Worm (Caenorhabditis elegans): ENCODE results near the gene sfxn-5.

DNA sequence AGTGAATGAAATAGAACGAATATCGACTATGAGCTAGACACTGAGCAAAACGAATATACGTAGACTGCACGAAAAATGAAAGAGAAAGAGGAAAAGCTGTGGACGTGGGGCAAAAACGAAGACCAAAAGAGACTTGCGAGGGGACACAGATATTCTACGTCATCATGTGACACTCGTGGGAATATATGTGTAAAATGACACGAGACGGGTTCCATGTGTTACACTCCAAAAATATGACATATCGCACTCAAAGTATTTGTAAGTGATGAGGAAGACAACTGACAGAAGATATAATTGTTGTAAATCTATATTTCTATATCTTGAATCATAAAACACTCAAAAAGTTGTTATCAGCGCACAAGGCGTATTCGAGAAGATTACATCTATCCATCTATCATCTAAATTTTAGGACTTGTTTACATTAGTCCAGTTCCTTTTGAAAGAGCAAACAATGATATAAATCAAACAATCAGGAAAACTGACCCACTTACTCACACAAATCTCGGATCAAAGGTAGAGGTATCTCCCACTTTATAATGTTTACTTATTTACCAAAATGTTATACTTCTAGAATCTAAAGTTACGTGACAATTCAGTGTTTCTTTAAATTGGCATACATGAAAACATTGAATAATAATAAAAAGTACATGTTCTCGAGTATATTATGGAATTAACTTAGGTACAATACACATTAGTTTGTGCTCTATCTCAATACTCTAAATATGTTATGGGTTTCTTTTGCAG is 32.9 kb downstream of the sfxn-5 start:
- TF ChIP-seq flh-1 (GFP tag; optimal IDR thresholded peaks at IDR 0.05), result no peak
- no peak for TF ChIP-seq nhr-237 (tag; optimal IDR thresholded peaks at IDR 0.05)
- no peak for TF ChIP-seq lsy-2 (tag; optimal IDR thresholded peaks at IDR 0.05)
- no peak for TF ChIP-seq elt-3 (tag; optimal IDR thresholded peaks at IDR 0.05)
- TF ChIP-seq unc-39 (tag; optimal IDR thresholded peaks at IDR 0.05), result no peak
- TF ChIP-seq ztf-11 (tag; optimal IDR thresholded peaks at IDR 0.05), result no peak
- no peak for TF ChIP-seq lin-32 (GFP tag; optimal IDR thresholded peaks at IDR 0.05)

Data from whole organism, mixed stage, embryonic.